Worm (Caenorhabditis elegans): ENCODE results near the gene T09A5.4.

DNA sequence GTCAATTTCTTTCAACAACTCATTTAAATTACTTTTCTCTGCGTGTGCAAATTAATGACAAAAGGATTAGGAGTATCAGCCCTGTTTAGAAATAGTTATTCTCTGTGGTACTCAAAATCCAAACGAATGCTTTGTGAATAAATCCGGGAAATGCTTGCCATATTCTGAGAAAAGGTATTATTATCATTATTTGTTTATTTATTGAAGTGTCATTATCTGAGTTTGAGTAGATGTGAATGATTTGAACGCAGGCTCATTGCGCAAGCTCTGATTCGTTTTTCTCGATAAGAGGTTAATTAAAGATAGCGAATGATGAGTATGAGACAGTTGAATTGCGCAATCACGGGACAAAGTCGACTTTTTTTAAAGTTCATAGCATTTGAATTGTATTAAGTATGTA is 18.1 kb upstream of the T09A5.4 start:
- TF ChIP-seq unc-62 (GFP tag; optimal IDR thresholded peaks at IDR 0.05) = no peak
- no peak for TF ChIP-seq ceh-83 (GFP tag; optimal IDR thresholded peaks at IDR 0.05)
- TF ChIP-seq elt-3 (tag; optimal IDR thresholded peaks at IDR 0.05) = no peak
- no peak for TF ChIP-seq mep-1 (tag; optimal IDR thresholded peaks at IDR 0.05)
- TF ChIP-seq elt-1 (tag; optimal IDR thresholded peaks at IDR 0.05; ENCODE audit: borderline replicate concordance, insufficient read depth) = no peak
- no peak for TF ChIP-seq pha-4 (tag; optimal IDR thresholded peaks at IDR 0.05)
